Worm (Caenorhabditis elegans): Measurements from ENCODE around the gene C03C10.5.

ce11 chrIII:4060019-4060418 lies 31.9 kb downstream of the C03C10.5 start, which contains the start of gene his-70:
- TF ChIP-seq unc-62 (GFP tag; optimal IDR thresholded peaks at IDR 0.05) (no peak), C16A3.4 (tag; optimal IDR thresholded peaks at IDR 0.05) (no peak), skn-1 (tag; optimal IDR thresholded peaks at IDR 0.05) (no peak), hlh-4 (tag; optimal IDR thresholded peaks at IDR 0.05) (no peak), lin-15B (tag; optimal IDR thresholded peaks at IDR 0.05) (no peak), nhr-90 (tag; optimal IDR thresholded peaks at IDR 0.05; ENCODE audit: poor library complexity) (no peak), lin-39 (tag; optimal IDR thresholded peaks at IDR 0.05) (no peak), nhr-28 (tag; optimal IDR thresholded peaks at IDR 0.05) (no peak), nhr-11 (tag; optimal IDR thresholded peaks at IDR 0.05) (no peak), nhr-76 (tag; optimal IDR thresholded peaks at IDR 0.05) (no peak), dsc-1 (tag; optimal IDR thresholded peaks at IDR 0.05) (no peak), snpc-4 (tag; optimal IDR thresholded peaks at IDR 0.05) (no peak), nhr-237 (tag; optimal IDR thresholded peaks at IDR 0.05) (no peak), ztf-11 (tag; optimal IDR thresholded peaks at IDR 0.05) (no peak)
